Fruit fly (Drosophila melanogaster) whole organism, embryonic: ENCODE results near the gene GNBP2.

Source experiments
- Atf-2 ChIP-seq: fragments of 200-800 bp; sonication (Bioruptor generic); optimal IDR thresholded peaks from 2 replicates; lab custom pipeline; 2016; ENCODE audit warnings: missing biosample characterization, missing genetic modification characterization
- C15 ChIP-seq: fragments of 200-800 bp; sonication (Bioruptor generic); IDR thresholded peaks from 3 replicates; pipeline ENCODE4 v1.3.6; 2022; ENCODE audit warnings: missing biosample characterization, missing genetic modification characterization
- CG10209 ChIP-seq: fragments of 200-800 bp; sonication (Bioruptor generic); optimal IDR thresholded peaks from 3 replicates; lab custom pipeline; 2017; ENCODE audit warnings: missing biosample characterization, mild to moderate bottlenecking, missing genetic modification characterization, missing genetic modification reagents
- CG11504 ChIP-seq: fragments of 200-800 bp; sonication (Bioruptor generic); optimal IDR thresholded peaks from 3 replicates; lab custom pipeline; 2019; ENCODE audit warnings: missing biosample characterization, mild to moderate bottlenecking, missing genetic modification characterization, moderate library complexity
- CG12769 ChIP-seq: fragments of 200-800 bp; sonication (Bioruptor generic); optimal IDR thresholded peaks from 2 replicates; lab custom pipeline; 2019; ENCODE audit warnings: missing biosample characterization, mild to moderate bottlenecking, missing genetic modification characterization, moderate library complexity
- CG14441 ChIP-seq: fragments of 200-800 bp; sonication (Bioruptor generic); IDR thresholded peaks from 2 replicates; pipeline ENCODE4 v1.3.6; 2022; ENCODE audit warnings: missing biosample characterization, missing genetic modification characterization
- CG14667 ChIP-seq: fragments of 200-800 bp; sonication (Bioruptor generic); IDR thresholded peaks from 2 replicates; pipeline ENCODE4 v1.3.6; 2022; ENCODE audit warnings: missing biosample characterization, missing genetic modification characterization
- CG18599 ChIP-seq: fragments of 200-800 bp; sonication (Bioruptor generic); optimal IDR thresholded peaks from 3 replicates; lab custom pipeline; 2017; ENCODE audit warnings: missing biosample characterization, missing genetic modification characterization, mild to moderate bottlenecking, moderate library complexity, missing genetic modification reagents
- CG2678 ChIP-seq: fragments of 200-800 bp; sonication (Bioruptor generic); optimal IDR thresholded peaks from 3 replicates; lab custom pipeline; 2019; ENCODE audit warnings: missing biosample characterization, mild to moderate bottlenecking, missing genetic modification characterization, moderate library complexity
- CG3847 ChIP-seq: fragments of 200-800 bp; sonication (Bioruptor generic); IDR thresholded peaks from 2 replicates; pipeline ENCODE4 v1.3.6; 2022; ENCODE audit warnings: missing biosample characterization, missing genetic modification characterization
- CG7271 ChIP-seq: fragments of 200-800 bp; sonication (Bioruptor generic); optimal IDR thresholded peaks from 2 replicates; lab custom pipeline; 2018; ENCODE audit warnings: missing biosample characterization, mild to moderate bottlenecking, missing genetic modification characterization, moderate library complexity
- CG7839 ChIP-seq: fragments of 200-800 bp; sonication (Bioruptor generic); optimal IDR thresholded peaks from 3 replicates; lab custom pipeline; 2018; ENCODE audit warnings: missing biosample characterization, mild to moderate bottlenecking, missing genetic modification characterization, moderate library complexity
- CG8290 ChIP-seq, 3 experiments: fragments of 200-800 bp; sonication (Bioruptor generic); optimal IDR thresholded peaks; 2 replicates each; lab custom pipeline; 2016 to 2019; ENCODE audit warnings: missing biosample characterization in 3 of 3, missing genetic modification characterization in 3 of 3, mild to moderate bottlenecking in 2 of 3, moderate library complexity in 1 of 3
- CG9727 ChIP-seq: fragments of 200-800 bp; sonication (Bioruptor generic); optimal IDR thresholded peaks from 3 replicates; lab custom pipeline; 2017; ENCODE audit warnings: missing biosample characterization, mild to moderate bottlenecking, missing genetic modification characterization
- D19A ChIP-seq: fragments of 200-800 bp; optimal IDR thresholded peaks from 3 replicates; lab custom pipeline; 2019; ENCODE audit warnings: missing biosample characterization, mild to moderate bottlenecking, missing genetic modification characterization, moderate library complexity
- D19B ChIP-seq: fragments of 200-800 bp; sonication (Bioruptor generic); optimal IDR thresholded peaks from 2 replicates; lab custom pipeline; 2017; ENCODE audit warnings: missing biosample characterization, mild to moderate bottlenecking, missing genetic modification characterization
- Eip74EF ChIP-seq, 2 experiments: fragments of 200-800 bp in 1 of 2; fragments of >200 bp in 1 of 2; sonication (Bioruptor generic) in 1 of 2; optimal IDR thresholded peaks; 2 replicates each; lab custom pipeline; 2017 to 2019; ENCODE audit warnings: missing biosample characterization in 2 of 2, missing genetic modification characterization in 2 of 2, mild to moderate bottlenecking in 1 of 2, moderate library complexity in 1 of 2
- GATAe ChIP-seq: fragments of 200-800 bp; sonication (Bioruptor generic); conservative IDR thresholded peaks from 2 replicates; pipeline ENCODE4 v1.3.6; 2022; ENCODE audit warnings: missing biosample characterization, missing genetic modification characterization
- Hr51 ChIP-seq, 2 experiments: fragments of 200-800 bp; sonication (Bioruptor generic); optimal IDR thresholded peaks; 2 replicates in 1 of 2; 3 replicates in 1 of 2; lab custom pipeline; 2016 to 2018; ENCODE audit warnings: missing biosample characterization in 2 of 2, missing genetic modification characterization in 2 of 2, mild to moderate bottlenecking in 1 of 2, moderate library complexity in 1 of 2
- Jarid2 ChIP-seq: fragments of 200-800 bp; sonication (Bioruptor generic); optimal IDR thresholded peaks from 3 replicates; lab custom pipeline; 2017; ENCODE audit warnings: mild to moderate bottlenecking, missing biosample characterization, missing genetic modification reagents, missing genetic modification characterization
- Mes4 ChIP-seq: fragments of 200-800 bp; sonication (Bioruptor generic); optimal IDR thresholded peaks from 2 replicates; lab custom pipeline; 2016; ENCODE audit warnings: missing biosample characterization, missing genetic modification characterization
- NFAT ChIP-seq: fragments of 200-800 bp; sonication (Bioruptor generic); IDR thresholded peaks from 2 replicates; pipeline ENCODE4 v1.3.6; 2022; ENCODE audit warnings: missing biosample characterization, missing genetic modification characterization
- Neu2 ChIP-seq: fragments of 200-800 bp; sonication (Bioruptor generic); optimal IDR thresholded peaks from 3 replicates; lab custom pipeline; 2016; ENCODE audit warnings: missing biosample characterization, missing genetic modification characterization, borderline replicate concordance
- Nf-YC ChIP-seq: fragments of 200-800 bp; optimal IDR thresholded peaks from 3 replicates; lab custom pipeline; 2019; ENCODE audit warnings: missing biosample characterization, mild to moderate bottlenecking, missing genetic modification characterization, moderate library complexity
- PHDP ChIP-seq: fragments of 200-800 bp; sonication (Bioruptor generic); optimal IDR thresholded peaks from 3 replicates; lab custom pipeline; 2018; ENCODE audit warnings: missing biosample characterization, mild to moderate bottlenecking, missing genetic modification characterization, moderate library complexity
- Sox102F ChIP-seq: fragments of 200-800 bp; sonication (Bioruptor generic); optimal IDR thresholded peaks from 2 replicates; lab custom pipeline; 2018; ENCODE audit warnings: missing biosample characterization, mild to moderate bottlenecking, missing genetic modification characterization, moderate library complexity
- Trl ChIP-seq, 3 experiments: fragments of >200 bp in 2 of 3; fragments of 200-800 bp in 1 of 3; sonication (Bioruptor generic) in 1 of 3; optimal IDR thresholded peaks; 2 replicates in 1 of 3; 3 replicates in 2 of 3; lab custom pipeline; 2016 to 2017; ENCODE audit warnings: missing biosample characterization in 1 of 3, missing genetic modification characterization in 1 of 3
- Vsx1 ChIP-seq: fragments of 200-800 bp; sonication (Bioruptor generic); optimal IDR thresholded peaks from 2 replicates; lab custom pipeline; 2017; ENCODE audit warnings: missing biosample characterization, mild to moderate bottlenecking, missing genetic modification characterization, missing genetic modification reagents
- chm ChIP-seq: fragments of 200-800 bp; sonication (Bioruptor generic); IDR thresholded peaks from 2 replicates; pipeline ENCODE4 v1.3.6; 2022; ENCODE audit warnings: missing biosample characterization, missing genetic modification characterization
- crol ChIP-seq: fragments of 200-800 bp; sonication (Bioruptor generic); IDR thresholded peaks from 2 replicates; pipeline ENCODE4 v1.3.6; 2022; ENCODE audit warnings: missing biosample characterization, missing genetic modification characterization
- da ChIP-seq: fragments of 200-800 bp; sonication (Bioruptor generic); optimal IDR thresholded peaks from 2 replicates; lab custom pipeline; 2016; ENCODE audit warnings: missing biosample characterization, missing genetic modification characterization
- exex ChIP-seq: fragments of 200-800 bp; sonication (Bioruptor generic); optimal IDR thresholded peaks from 4 replicates; lab custom pipeline; 2018; ENCODE audit warnings: missing biosample characterization, mild to moderate bottlenecking, missing genetic modification characterization, moderate library complexity
- eyg ChIP-seq: fragments of 200-800 bp; sonication (Bioruptor generic); optimal IDR thresholded peaks from 3 replicates; lab custom pipeline; 2016; ENCODE audit warnings: missing biosample characterization, missing genetic modification characterization
- fd64A ChIP-seq: fragments of 200-800 bp; sonication (Bioruptor generic); optimal IDR thresholded peaks from 3 replicates; lab custom pipeline; 2018; ENCODE audit warnings: missing biosample characterization, mild to moderate bottlenecking, missing genetic modification characterization
- gem ChIP-seq: fragments of 200-800 bp; sonication (Bioruptor generic); optimal IDR thresholded peaks from 2 replicates; lab custom pipeline; 2019; ENCODE audit warnings: missing biosample characterization, mild to moderate bottlenecking, missing genetic modification characterization, moderate library complexity
- grau ChIP-seq: fragments of 200-800 bp; optimal IDR thresholded peaks from 3 replicates; lab custom pipeline; 2019; ENCODE audit warnings: missing biosample characterization, mild to moderate bottlenecking, missing genetic modification characterization, moderate library complexity
- gro ChIP-seq: fragments of 200-800 bp; sonication (Bioruptor generic); optimal IDR thresholded peaks from 2 replicates; lab custom pipeline; 2016; ENCODE audit warnings: missing biosample characterization, missing genetic modification characterization
- gsb-n ChIP-seq: fragments of 200-800 bp; sonication (Bioruptor generic); optimal IDR thresholded peaks from 3 replicates; lab custom pipeline; 2018; ENCODE audit warnings: missing biosample characterization, mild to moderate bottlenecking, missing genetic modification characterization
- klu ChIP-seq: fragments of 200-800 bp; sonication (Bioruptor generic); IDR thresholded peaks from 2 replicates; pipeline ENCODE4 v1.3.6; 2022; ENCODE audit warnings: missing biosample characterization, missing genetic modification characterization
- lab ChIP-seq: fragments of 200-800 bp; sonication (Bioruptor generic); optimal IDR thresholded peaks from 3 replicates; lab custom pipeline; 2017; ENCODE audit warnings: missing biosample characterization, missing genetic modification characterization, mild to moderate bottlenecking, moderate library complexity, missing genetic modification reagents
- luna ChIP-seq: fragments of 200-800 bp; sonication (Bioruptor generic); optimal IDR thresholded peaks from 2 replicates; lab custom pipeline; 2016; ENCODE audit warnings: missing biosample characterization, missing genetic modification characterization
- nom ChIP-seq: fragments of 200-800 bp; sonication (Bioruptor generic); optimal IDR thresholded peaks from 2 replicates; lab custom pipeline; 2017; ENCODE audit warnings: missing biosample characterization, missing genetic modification characterization, mild to moderate bottlenecking, moderate library complexity, missing genetic modification reagents
- pan ChIP-seq, 4 experiments: fragments of >200 bp in 3 of 4; fragments of 200-800 bp in 1 of 4; sonication (Bioruptor generic) in 1 of 4; optimal IDR thresholded peaks in 3 of 4; IDR thresholded peaks in 1 of 4; 2 replicates each; pipeline versions ENCODE4 v1.3.6 to Lab custom; 2017 to 2022; ENCODE audit warnings: missing biosample characterization in 2 of 4, missing genetic modification characterization in 2 of 4, mixed read lengths in 1 of 4
- row ChIP-seq: fragments of 200-800 bp; sonication (Bioruptor generic); IDR thresholded peaks from 3 replicates; pipeline ENCODE4 v1.3.6; 2022; ENCODE audit warnings: missing biosample characterization, missing genetic modification characterization
- sug ChIP-seq: fragments of 200-800 bp; optimal IDR thresholded peaks from 2 replicates; lab custom pipeline; 2019; ENCODE audit warnings: missing biosample characterization, mild to moderate bottlenecking, missing genetic modification characterization, moderate library complexity

Gene GNBP2

dm6 chr3L:18636782-18637181 lies 38.4 kb downstream of the GNBP2 start:
- TF ChIP-seq Atf-2 (GFP tag; lab: Kevin White, UChicago) (no peak), da (GFP tag; lab: Kevin White, UChicago) (no peak), crol (peak; percentile 91)

dm6 chr3L:18634792-18635471 lies 40.3 kb downstream of the GNBP2 start:
- TF ChIP-seq Trl (optimal IDR thresholded peaks at IDR 0.05; lab: Kevin White, UChicago) = no peak
- TF ChIP-seq Trl (GFP tag; optimal IDR thresholded peaks at IDR 0.05; lab: Kevin White, UChicago) = no peak
- peak; percentile 85 for TF ChIP-seq Vsx1 (GFP tag; lab: Kevin White, UChicago)
- no peak for TF ChIP-seq CG3847
- TF ChIP-seq gem = peak; percentile 30
- TF ChIP-seq Neu2 = peak; percentile 40
- no peak for TF ChIP-seq CG14667 (GFP tag; lab: Robert Waterston, UW)
- peak; percentile 3 for TF ChIP-seq CG7839
- TF ChIP-seq eyg (GFP tag; lab: Kevin White, UChicago) = no peak
- peak; percentile 63 for TF ChIP-seq row (GFP tag; lab: Robert Waterston, UW)
- TF ChIP-seq CG14441 (GFP tag; lab: Robert Waterston, UW) = 0 out of 2 replicates have a peak, but pooled peaks have one; percentile 13
- TF ChIP-seq lab (GFP tag; lab: Kevin White, UChicago) = peak; percentile 8
- TF ChIP-seq Hr51 (GFP tag; optimal IDR thresholded peaks at IDR 0.05; lab: Kevin White, UChicago) = peak in 1 of 2 experiments; percentile 17
- TF ChIP-seq CG2678 (tag; lab: Kevin White, UChicago) = peak; percentile 35
- peak; percentile 16 for TF ChIP-seq Sox102F (GFP tag; lab: Kevin White, UChicago)
- peak; percentile 4 for TF ChIP-seq CG11504 (tag; lab: Kevin White, UChicago)
- peak; percentile 32 for TF ChIP-seq grau (tag; lab: Kevin White, UChicago)
- TF ChIP-seq PHDP (tag; lab: Kevin White, UChicago) = peak; percentile 24
- TF ChIP-seq sug = peak; percentile 44
- TF ChIP-seq Nf-YC (tag; lab: Kevin White, UChicago) = no peak
- TF ChIP-seq Jarid2 (GFP tag; lab: Kevin White, UChicago) = no peak
- peak; percentile 86 for TF ChIP-seq exex (tag; lab: Kevin White, UChicago)
- TF ChIP-seq CG18599 (GFP tag; lab: Kevin White, UChicago) = peak; percentile 11
- TF ChIP-seq Eip74EF (GFP tag; optimal IDR thresholded peaks at IDR 0.05; lab: Kevin White, UChicago) = peak in 1 of 2 experiments; percentile 10
- no peak for TF ChIP-seq NFAT (GFP tag; lab: Robert Waterston, UW)
- no peak for TF ChIP-seq GATAe (GFP tag; lab: Robert Waterston, UW)
- TF ChIP-seq D19B (GFP tag; lab: Kevin White, UChicago) = peak; percentile 94
- TF ChIP-seq gsb-n (tag; lab: Kevin White, UChicago) = no peak
- peak; percentile 54 for TF ChIP-seq D19A (tag; lab: Kevin White, UChicago)

- no peak for TF ChIP-seq pan (optimal IDR thresholded peaks at IDR 0.05; lab: Kevin White, UChicago)
- TF ChIP-seq pan (GFP tag; optimal IDR thresholded peaks at IDR 0.05 in 1 of 2, IDR thresholded peaks at IDR 0.05 in 1 of 2) = no peak
- TF ChIP-seq CG10209 = no peak
- no peak for TF ChIP-seq C15 (GFP tag; lab: Robert Waterston, UW)
- TF ChIP-seq D19A (tag; lab: Kevin White, UChicago) = no peak
- TF ChIP-seq chm (GFP tag; lab: Robert Waterston, UW) = no peak
- TF ChIP-seq klu = no peak
- TF ChIP-seq luna (GFP tag; lab: Kevin White, UChicago) = no peak
- TF ChIP-seq fd64A = no peak
- TF ChIP-seq CG9727 (GFP tag; lab: Kevin White, UChicago) = no peak
- no peak for TF ChIP-seq Mes4 (GFP tag; lab: Kevin White, UChicago)
- no peak for TF ChIP-seq CG8290 (GFP tag; optimal IDR thresholded peaks at IDR 0.05; lab: Kevin White, UChicago)
- peak in 1 of 2 experiments; percentile 49 for TF ChIP-seq CG8290 (tag; optimal IDR thresholded peaks at IDR 0.05; lab: Kevin White, UChicago)
- TF ChIP-seq nom (GFP tag; lab: Kevin White, UChicago) = no peak
- peak; percentile 95 for TF ChIP-seq crol
- TF ChIP-seq CG12769 = peak; percentile 54
- no peak for TF ChIP-seq CG7271
- no peak for TF ChIP-seq gro (GFP tag; lab: Kevin White, UChicago)
Measured at dm6 chr3L:18633084-18633483, 42.1 kb downstream of the GNBP2 start.
